Worm (Caenorhabditis elegans) whole organism, L4/young adult: ENCODE data around the gene C08F1.12.

Source experiments
- W03F9.2 ChIP-seq: fragments of 150-350 bp; optimal IDR thresholded peaks from 2 replicates; lab custom pipeline; 2014; ENCODE audit warnings: missing biosample characterization, missing genetic modification characterization
- dao-5 ChIP-seq: sonication (generic microtip); optimal IDR thresholded peaks from 2 replicates; lab custom pipeline; 2016; ENCODE audit warnings: missing genotype, missing genetic modification characterization, moderate library complexity, missing compliant biosample characterization
- him-1 ChIP-seq: sonication (generic microtip); optimal IDR thresholded peaks from 2 replicates; lab custom pipeline; 2016; ENCODE audit warnings: missing genotype, missing genetic modification reagents, missing genetic modification characterization, missing compliant biosample characterization

- TF ChIP-seq him-1 (tag; lab: Kevin White, UChicago) (no peak), dao-5 (tag; lab: Kevin White, UChicago) (no peak), W03F9.2 (tag; lab: Kevin White, UChicago) (no peak)
Observed at ce11 chrII:1836204-1836603, 29.9 kb upstream of the C08F1.12 start, which contains the start of gene T08E11.1.
